Worm (Caenorhabditis elegans) whole organism, L4 larva: ENCODE results near the gene ins-39.

Source experiments
- F10B5.3 ChIP-seq: sonication (generic microtip); optimal IDR thresholded peaks from 2 replicates; lab custom pipeline; 2016; ENCODE audit warnings: mild to moderate bottlenecking, missing genetic modification characterization, missing compliant biosample characterization
- F26F4.8 ChIP-seq: fragments of 200-800 bp; sonication (Bioruptor generic); conservative IDR thresholded peaks from 2 replicates; pipeline ENCODE4 v1.3.6; 2022; ENCODE audit warnings: missing genetic modification characterization, missing compliant biosample characterization
- F44E2.7 ChIP-seq: fragments of 200-800 bp; sonication (Bioruptor generic); IDR thresholded peaks from 2 replicates; pipeline ENCODE4 v2.1.2; 2022; ENCODE audit warnings: missing genetic modification characterization, missing compliant biosample characterization
- F49E8.2 ChIP-seq: sonication (generic microtip); optimal IDR thresholded peaks from 2 replicates; lab custom pipeline; 2016; ENCODE audit warnings: missing compliant biosample characterization, mild to moderate bottlenecking, missing genetic modification characterization, borderline replicate concordance
- T26A8.4 ChIP-seq: fragments of 200-800 bp; sonication (Bioruptor generic); IDR thresholded peaks from 2 replicates; pipeline ENCODE4 v1.3.6; 2022; ENCODE audit warnings: missing genetic modification characterization, missing compliant biosample characterization
- Y105C5A.15 ChIP-seq: fragments of 200-800 bp; sonication (Bioruptor generic); IDR thresholded peaks from 2 replicates; pipeline ENCODE4 v1.3.6; 2022; ENCODE audit warnings: missing genetic modification characterization, missing compliant biosample characterization
- ZK337.2 ChIP-seq: fragments of 200-800 bp; sonication (Bioruptor generic); IDR thresholded peaks from 2 replicates; pipeline ENCODE4 v1.3.6; 2022; ENCODE audit warnings: missing genetic modification reagents, missing genetic modification characterization, missing compliant biosample characterization
- aha-1 ChIP-seq: fragments of 150-350 bp; peaks from one replicate; lab custom pipeline; 2014; ENCODE audit warnings: missing biosample characterization, missing genetic modification characterization
- aly-2 ChIP-seq: sonication (generic microtip); optimal IDR thresholded peaks from 2 replicates; lab custom pipeline; 2018; ENCODE audit warnings: missing biosample characterization, missing genetic modification characterization
- arid-1 ChIP-seq: fragments of 200-800 bp; sonication (Bioruptor generic); conservative IDR thresholded peaks from 2 replicates; pipeline ENCODE4 v1.3.6; 2022; ENCODE audit warnings: missing genetic modification reagents, missing genetic modification characterization, missing compliant biosample characterization
- attf-4 ChIP-seq: sonication (generic microtip); optimal IDR thresholded peaks from 3 replicates; lab custom pipeline; 2017; ENCODE audit warnings: missing biosample characterization, missing genetic modification characterization
- ceh-62 ChIP-seq: sonication (generic microtip); optimal IDR thresholded peaks from 2 replicates; lab custom pipeline; 2017; ENCODE audit warnings: missing biosample characterization, missing genetic modification characterization
- ceh-82 ChIP-seq: sonication (generic microtip); optimal IDR thresholded peaks from 2 replicates; lab custom pipeline; 2017; ENCODE audit warnings: missing biosample characterization, missing genetic modification characterization
- ctbp-1 ChIP-seq: fragments of 200-800 bp; sonication (Bioruptor generic); IDR thresholded peaks from 2 replicates; pipeline ENCODE4 v1.3.6; 2022; ENCODE audit warnings: missing genetic modification reagents, missing genetic modification characterization, missing compliant biosample characterization
- daf-12 ChIP-seq: fragments of 150-350 bp; optimal IDR thresholded peaks from 2 replicates; lab custom pipeline; 2014; ENCODE audit warnings: missing biosample characterization, missing genetic modification reagents, missing genetic modification characterization
- daf-16 ChIP-seq, 3 experiments: sonication (generic microtip); optimal IDR thresholded peaks; 2 replicates each; lab custom pipeline; 2016 to 2017; ENCODE audit warnings: missing genetic modification characterization in 3 of 3, missing genetic modification reagents in 3 of 3, mild to moderate bottlenecking in 2 of 3, missing compliant biosample characterization in 2 of 3, missing biosample characterization in 1 of 3, moderate library complexity in 1 of 3
- daf-8 ChIP-seq: fragments of 200-800 bp; sonication (Bioruptor generic); IDR thresholded peaks from 2 replicates; pipeline ENCODE4 v1.3.6; 2022; ENCODE audit warnings: missing genetic modification characterization, missing compliant biosample characterization
- dmd-6 ChIP-seq: fragments of 200-800 bp; sonication (Bioruptor generic); IDR thresholded peaks from 2 replicates; pipeline ENCODE4 v1.3.6; 2022; ENCODE audit warnings: missing genetic modification reagents, missing genetic modification characterization, missing compliant biosample characterization
- dmd-8 ChIP-seq: fragments of 200-800 bp; sonication (Bioruptor generic); IDR thresholded peaks from 2 replicates; pipeline ENCODE4 v1.3.6; 2022; ENCODE audit warnings: missing genetic modification characterization, missing compliant biosample characterization
- dmd-9 ChIP-seq: fragments of 200-800 bp; sonication (Bioruptor generic); IDR thresholded peaks from 2 replicates; pipeline ENCODE4 v1.3.6; 2022; ENCODE audit warnings: missing genetic modification reagents, missing genetic modification characterization, missing compliant biosample characterization
- dpl-1 ChIP-seq: fragments of 150-350 bp; optimal IDR thresholded peaks from 2 replicates; lab custom pipeline; 2014; ENCODE audit warnings: missing biosample characterization, missing genetic modification reagents, missing genetic modification characterization
- dve-1 ChIP-seq: sonication (generic microtip); optimal IDR thresholded peaks from 2 replicates; lab custom pipeline; 2017; ENCODE audit warnings: antibody characterized with exemption, mild to moderate bottlenecking, missing genetic modification characterization, missing compliant biosample characterization; ENCODE audit not compliant: insufficient read depth
- egl-43 ChIP-seq: fragments of 200-800 bp; sonication (Bioruptor generic); IDR thresholded peaks from 2 replicates; pipeline ENCODE4 v1.3.6; 2022; ENCODE audit warnings: missing genetic modification reagents, missing genetic modification characterization, missing compliant biosample characterization
- hif-1 ChIP-seq, 2 experiments: sonication (generic microtip); optimal IDR thresholded peaks; 2 replicates each; lab custom pipeline; 2016 to 2017; ENCODE audit warnings: missing compliant biosample characterization in 2 of 2, missing genetic modification characterization in 2 of 2, missing genetic modification reagents in 2 of 2, missing genotype in 2 of 2, mild to moderate bottlenecking in 1 of 2
- hlh-11 ChIP-seq: fragments of 200-800 bp; sonication (Bioruptor generic); optimal IDR thresholded peaks from 2 replicates; lab custom pipeline; 2018; ENCODE audit warnings: mild to moderate bottlenecking, missing genetic modification characterization, missing compliant biosample characterization
- hlh-30 ChIP-seq: sonication (generic microtip); optimal IDR thresholded peaks from 2 replicates; lab custom pipeline; 2017; ENCODE audit warnings: antibody characterized with exemption, mild to moderate bottlenecking, missing genetic modification characterization, missing compliant biosample characterization; ENCODE audit not compliant: insufficient read depth
- lin-1 ChIP-seq: fragments of 200-800 bp; sonication (Bioruptor generic); IDR thresholded peaks from 2 replicates; pipeline ENCODE4 v1.3.6; 2022; ENCODE audit warnings: missing genetic modification reagents, missing genetic modification characterization, missing compliant biosample characterization
- lin-38 ChIP-seq: fragments of 200-800 bp; sonication (Bioruptor generic); IDR thresholded peaks from 2 replicates; pipeline ENCODE4 v1.3.6; 2022; ENCODE audit warnings: missing genetic modification reagents, missing genetic modification characterization, missing compliant biosample characterization
- lin-39 ChIP-seq: fragments of 150-350 bp; optimal IDR thresholded peaks from 2 replicates; lab custom pipeline; 2014; ENCODE audit warnings: missing biosample characterization, missing genetic modification reagents, missing genetic modification characterization
- lir-3 ChIP-seq: sonication (generic microtip); optimal IDR thresholded peaks from 2 replicates; lab custom pipeline; 2016; ENCODE audit warnings: mild to moderate bottlenecking, missing genetic modification characterization, missing compliant biosample characterization
- madf-5 ChIP-seq, 2 experiments: fragments of 200-800 bp; sonication (Bioruptor generic); IDR thresholded peaks; 2 replicates each; pipeline ENCODE4 v1.3.6; 2022; ENCODE audit warnings: missing compliant biosample characterization in 2 of 2, missing genetic modification characterization in 2 of 2
- mep-1 ChIP-seq: fragments of 150-350 bp; sonication (generic microtip); optimal IDR thresholded peaks from 3 replicates; lab custom pipeline; 2014; ENCODE audit warnings: missing biosample characterization, missing genetic modification characterization
- mxl-2 ChIP-seq: fragments of 200-800 bp; sonication (Bioruptor generic); conservative IDR thresholded peaks from 2 replicates; pipeline ENCODE4 v1.3.6; 2022; ENCODE audit warnings: missing genetic modification reagents, missing genetic modification characterization, missing compliant biosample characterization
- mxl-3 ChIP-seq: fragments of 200-800 bp; sonication (Bioruptor generic); optimal IDR thresholded peaks from 2 replicates; lab custom pipeline; 2018; ENCODE audit warnings: mild to moderate bottlenecking, missing genetic modification characterization, missing compliant biosample characterization
- nhr-28 ChIP-seq: fragments of 150-350 bp; optimal IDR thresholded peaks from 2 replicates; lab custom pipeline; 2014; ENCODE audit warnings: missing biosample characterization, missing genetic modification characterization
- nhr-41 ChIP-seq: fragments of 200-800 bp; sonication (Bioruptor generic); IDR thresholded peaks from 2 replicates; pipeline ENCODE4 v1.3.6; 2022; ENCODE audit warnings: missing genetic modification reagents, missing genetic modification characterization, missing compliant biosample characterization
- nhr-42 ChIP-seq: fragments of 200-800 bp; sonication (Bioruptor generic); IDR thresholded peaks from 2 replicates; pipeline ENCODE4 v1.3.6; 2022; ENCODE audit warnings: missing genetic modification characterization, missing compliant biosample characterization
- nhr-77 ChIP-seq: fragments of 150-350 bp; optimal IDR thresholded peaks from 2 replicates; lab custom pipeline; 2014; ENCODE audit warnings: missing biosample characterization, missing genetic modification characterization
- pqm-1 ChIP-seq: sonication (generic microtip); optimal IDR thresholded peaks from 2 replicates; lab custom pipeline; 2017; ENCODE audit warnings: missing biosample characterization, missing genetic modification characterization
- saeg-2 ChIP-seq: fragments of 200-800 bp; sonication (Bioruptor generic); IDR thresholded peaks from 2 replicates; pipeline ENCODE4 v1.3.6; 2022; ENCODE audit warnings: missing genetic modification reagents, missing genetic modification characterization, missing compliant biosample characterization
- skn-1 ChIP-seq: fragments of 150-350 bp; optimal IDR thresholded peaks from 2 replicates; lab custom pipeline; 2014; ENCODE audit warnings: missing biosample characterization, missing genetic modification characterization
- spr-3 ChIP-seq: fragments of 200-800 bp; sonication (Bioruptor generic); optimal IDR thresholded peaks from 2 replicates; lab custom pipeline; 2018; ENCODE audit warnings: mild to moderate bottlenecking, missing genetic modification characterization, missing compliant biosample characterization
- tra-1 ChIP-seq: fragments of 200-800 bp; sonication (Bioruptor generic); IDR thresholded peaks from 2 replicates; pipeline ENCODE4 v1.3.6; 2022; ENCODE audit warnings: missing genetic modification reagents, missing genetic modification characterization, missing compliant biosample characterization
- vab-7 ChIP-seq: fragments of 200-800 bp; sonication (Bioruptor generic); IDR thresholded peaks from 2 replicates; pipeline ENCODE4 v1.3.6; 2022; ENCODE audit warnings: missing genetic modification reagents, missing genetic modification characterization, missing compliant biosample characterization
- zag-1 ChIP-seq: fragments of 150-350 bp; optimal IDR thresholded peaks from 2 replicates; lab custom pipeline; 2014; ENCODE audit warnings: missing biosample characterization, missing genetic modification characterization
- zip-2 ChIP-seq: fragments of 150-350 bp; optimal IDR thresholded peaks from 2 replicates; lab custom pipeline; 2014; ENCODE audit warnings: missing biosample characterization, missing genetic modification characterization

Gene ins-39

ce11 chrX:1338906-1339673, 5.1 kb downstream of the ins-39 start (continued):
- no peak for TF ChIP-seq mxl-3
- TF ChIP-seq madf-5 (GFP tag; IDR thresholded peaks at IDR 0.05; lab: Robert Waterston, UW) = no peak
- no peak for TF ChIP-seq daf-12 (tag; lab: Kevin White, UChicago)
- no peak for TF ChIP-seq attf-4 (tag; lab: Kevin White, UChicago)

- TF ChIP-seq daf-16 (GFP tag; optimal IDR thresholded peaks at IDR 0.05; lab: Kevin White, UChicago) (no peak), daf-16 (tag; optimal IDR thresholded peaks at IDR 0.05; lab: Kevin White, UChicago) (peak; percentile 79), dve-1 (tag; lab: Kevin White, UChicago) (peak; percentile 60), dmd-9 (GFP tag; lab: Robert Waterston, UW) (no peak), F10B5.3 (tag; lab: Kevin White, UChicago) (no peak), F26F4.8 (GFP tag; lab: Robert Waterston, UW) (no peak), daf-8 (no peak), daf-12 (tag; lab: Kevin White, UChicago) (no peak), zip-2 (no peak), F44E2.7 (GFP tag; lab: Robert Waterston, UW) (no peak), nhr-77 (peak; percentile 20), ZK337.2 (no peak), lin-1 (GFP tag; lab: Robert Waterston, UW) (0 out of 2 replicates have a peak, but pooled peaks have one; percentile 20), aha-1 (tag; lab: Kevin White, UChicago) (peak; percentile 15), ctbp-1 (no peak), dpl-1 (GFP tag; lab: Kevin White, UChicago) (no peak), lin-38 (GFP tag; lab: Robert Waterston, UW) (no peak), zag-1 (tag; lab: Kevin White, UChicago) (no peak), ceh-82 (no peak), pqm-1 (tag; lab: Kevin White, UChicago) (peak; percentile 0), dmd-6 (GFP tag; lab: Robert Waterston, UW) (peak; percentile 56), lir-3 (tag; lab: Kevin White, UChicago) (no peak), spr-3 (GFP tag; lab: Kevin White, UChicago) (no peak), nhr-41 (GFP tag; lab: Robert Waterston, UW) (no peak), hlh-11 (tag; lab: Kevin White, UChicago) (peak; percentile 42), T26A8.4 (no peak), hlh-30 (tag; lab: Kevin White, UChicago) (peak; percentile 47), nhr-28 (tag; lab: Kevin White, UChicago) (peak; percentile 71), aly-2 (tag; lab: Kevin White, UChicago) (no peak), hif-1 (tag; optimal IDR thresholded peaks at IDR 0.05; lab: Kevin White, UChicago) (peak in 1 of 2 experiments; percentile 91)
Measured at ce11 chrX:1337834-1338233, 6.4 kb downstream of the ins-39 start.

- TF ChIP-seq F10B5.3 (tag; lab: Kevin White, UChicago) (no peak), lin-39 (tag; lab: Kevin White, UChicago) (no peak), mep-1 (tag; lab: Kevin White, UChicago) (peak; percentile 45), tra-1 (peak; percentile 85; the same call in 1 of the 2 replicates), hlh-30 (tag; lab: Kevin White, UChicago) (peak; percentile 76), dmd-8 (GFP tag; lab: Robert Waterston, UW) (no peak), ceh-62 (no peak), vab-7 (no peak), dmd-6 (GFP tag; lab: Robert Waterston, UW) (peak; percentile 90), saeg-2 (GFP tag; lab: Robert Waterston, UW) (peak; percentile 44; the same call in 1 of the 2 replicates), mxl-2 (GFP tag; lab: Robert Waterston, UW) (no peak), nhr-42 (GFP tag; lab: Robert Waterston, UW) (no peak), skn-1 (tag; lab: Kevin White, UChicago) (no peak), nhr-77 (peak; percentile 82), arid-1 (GFP tag; lab: Robert Waterston, UW) (no peak), F49E8.2 (tag; lab: Kevin White, UChicago) (no peak), daf-8 (no peak), nhr-28 (tag; lab: Kevin White, UChicago) (peak; percentile 98), hlh-11 (tag; lab: Kevin White, UChicago) (peak; percentile 91), dve-1 (tag; lab: Kevin White, UChicago) (peak; percentile 87), spr-3 (GFP tag; lab: Kevin White, UChicago) (no peak), Y105C5A.15 (GFP tag; lab: Robert Waterston, UW) (no peak), egl-43 (GFP tag; lab: Robert Waterston, UW) (no peak)
Measured at ce11 chrX:1337009-1337408, 7.2 kb downstream of the ins-39 start, which contains the start of gene ttr-37. ttr-37 (minus strand) TSS chrX:1337175.
